Worm (Caenorhabditis elegans) whole organism, L3 larva: ENCODE data around the gene lit-1.

ENCODE experiments used
- ZK546.5 ChIP-seq: sonication (generic microtip); optimal IDR thresholded peaks from 2 replicates; lab custom pipeline; 2017; ENCODE audit warnings: missing biosample characterization, missing genetic modification characterization
- aly-2 ChIP-seq: fragments of 150-350 bp; optimal IDR thresholded peaks from 2 replicates; lab custom pipeline; 2014; ENCODE audit warnings: missing biosample characterization, missing genetic modification characterization
- ama-1 ChIP-seq: fragments of 150-350 bp; optimal IDR thresholded peaks from 2 replicates; lab custom pipeline; 2018
- ceh-16 ChIP-seq: sonication (generic microtip); optimal IDR thresholded peaks from 2 replicates; lab custom pipeline; 2017; ENCODE audit warnings: missing biosample characterization, missing genetic modification characterization
- ceh-82 ChIP-seq: fragments of 150-350 bp; optimal IDR thresholded peaks from 2 replicates; lab custom pipeline; 2014; ENCODE audit warnings: missing biosample characterization, missing genetic modification characterization
- ceh-9 ChIP-seq: sonication (generic microtip); optimal IDR thresholded peaks from 2 replicates; lab custom pipeline; 2018; ENCODE audit warnings: missing biosample characterization, missing genetic modification characterization
- daf-12 ChIP-seq: fragments of 150-350 bp; optimal IDR thresholded peaks from 2 replicates; lab custom pipeline; 2014; ENCODE audit warnings: missing biosample characterization, missing genetic modification reagents, missing genetic modification characterization
- egl-27 ChIP-seq: sonication (generic microtip); optimal IDR thresholded peaks from 4 replicates; lab custom pipeline; 2017; ENCODE audit warnings: missing biosample characterization, missing genetic modification reagents, missing genetic modification characterization
- egl-5 ChIP-seq: fragments of 150-350 bp; optimal IDR thresholded peaks from 2 replicates; lab custom pipeline; 2017; ENCODE audit warnings: missing biosample characterization, missing genetic modification reagents, missing genetic modification characterization, inconsistent platforms
- elt-1 ChIP-seq: fragments of 150-350 bp; optimal IDR thresholded peaks from 2 replicates; lab custom pipeline; 2014; ENCODE audit warnings: missing biosample characterization, missing genetic modification characterization
- elt-3 ChIP-seq, 3 experiments: fragments of 150-350 bp in 1 of 3; sonication (generic microtip) in 2 of 3; optimal IDR thresholded peaks; 2 replicates in 2 of 3; 4 replicates in 1 of 3; lab custom pipeline; 2014 to 2017; ENCODE audit warnings: missing biosample characterization in 3 of 3, missing genetic modification characterization in 3 of 3
- fos-1 ChIP-seq: fragments of 150-350 bp; optimal IDR thresholded peaks from 2 replicates; lab custom pipeline; 2014; ENCODE audit warnings: missing biosample characterization, missing genetic modification characterization
- jun-1 ChIP-seq: fragments of 150-350 bp; optimal IDR thresholded peaks from 2 replicates; lab custom pipeline; 2014; ENCODE audit warnings: missing biosample characterization, missing genetic modification reagents, missing genetic modification characterization
- lin-39 ChIP-seq: fragments of 150-350 bp; optimal IDR thresholded peaks from 2 replicates; lab custom pipeline; 2018; ENCODE audit warnings: missing biosample characterization, missing genetic modification reagents, missing genetic modification characterization
- lsy-12 ChIP-seq: sonication (generic microtip); optimal IDR thresholded peaks from 2 replicates; lab custom pipeline; 2016; ENCODE audit warnings: mild to moderate bottlenecking, missing genetic modification characterization, missing compliant biosample characterization
- mdl-1 ChIP-seq: fragments of 150-350 bp; optimal IDR thresholded peaks from 2 replicates; lab custom pipeline; 2014; ENCODE audit warnings: missing biosample characterization, missing genetic modification characterization
- mml-1 ChIP-seq: fragments of 150-350 bp; sonication (generic microtip); optimal IDR thresholded peaks from 3 replicates; lab custom pipeline; 2014; ENCODE audit warnings: missing biosample characterization, missing genetic modification characterization
- nfya-1 ChIP-seq: sonication (generic microtip); optimal IDR thresholded peaks from 2 replicates; lab custom pipeline; 2017; ENCODE audit warnings: missing genetic modification characterization, mild to moderate bottlenecking, missing compliant biosample characterization, antibody characterized with exemption, moderate library complexity; ENCODE audit not compliant: insufficient read depth
- nhr-11 ChIP-seq: fragments of 150-350 bp; optimal IDR thresholded peaks from 2 replicates; lab custom pipeline; 2014; ENCODE audit warnings: missing biosample characterization, missing genetic modification characterization
- nhr-12 ChIP-seq: fragments of 150-350 bp; optimal IDR thresholded peaks from 2 replicates; lab custom pipeline; 2014; ENCODE audit warnings: missing biosample characterization, missing genetic modification characterization
- nhr-23 ChIP-seq: fragments of 150-350 bp; optimal IDR thresholded peaks from 2 replicates; lab custom pipeline; 2014; ENCODE audit warnings: missing biosample characterization, missing genetic modification reagents, missing genetic modification characterization
- nhr-237 ChIP-seq: fragments of 150-350 bp; optimal IDR thresholded peaks from 2 replicates; lab custom pipeline; 2014; ENCODE audit warnings: missing biosample characterization, missing genetic modification characterization
- nhr-43 ChIP-seq: sonication (generic microtip); optimal IDR thresholded peaks from 2 replicates; lab custom pipeline; 2016; ENCODE audit warnings: mild to moderate bottlenecking, missing genetic modification characterization, missing compliant biosample characterization; ENCODE audit not compliant: poor library complexity, severe bottlenecking
- nhr-67 ChIP-seq: fragments of 150-350 bp; optimal IDR thresholded peaks from 2 replicates; lab custom pipeline; 2014; ENCODE audit warnings: missing biosample characterization, missing genetic modification characterization
- nhr-76 ChIP-seq: fragments of 150-350 bp; sonication (generic microtip); optimal IDR thresholded peaks from 5 replicates; lab custom pipeline; 2014; ENCODE audit warnings: missing biosample characterization, missing genetic modification characterization
- nhr-77 ChIP-seq: fragments of 150-350 bp; optimal IDR thresholded peaks from 2 replicates; lab custom pipeline; 2014; ENCODE audit warnings: missing biosample characterization, missing genetic modification characterization
- pha-4 ChIP-seq: fragments of 150-350 bp; optimal IDR thresholded peaks from 2 replicates; lab custom pipeline; 2014; ENCODE audit warnings: missing biosample characterization, missing genetic modification reagents, missing genetic modification characterization
- pqm-1 ChIP-seq: fragments of 150-350 bp; optimal IDR thresholded peaks from 2 replicates; lab custom pipeline; 2017; ENCODE audit warnings: missing biosample characterization, missing genetic modification characterization, inconsistent platforms
- tbx-2 ChIP-seq: sonication (generic microtip); optimal IDR thresholded peaks from 2 replicates; lab custom pipeline; 2016; ENCODE audit warnings: mild to moderate bottlenecking, missing genetic modification characterization, missing compliant biosample characterization
- unc-62 ChIP-seq: fragments of 150-350 bp; sonication (generic microtip); optimal IDR thresholded peaks from 4 replicates; lab custom pipeline; 2014; ENCODE audit warnings: missing biosample characterization, missing genetic modification reagents, missing genetic modification characterization
- zag-1 ChIP-seq: fragments of 150-350 bp; optimal IDR thresholded peaks from 2 replicates; lab custom pipeline; 2014; ENCODE audit warnings: missing biosample characterization, missing genetic modification characterization
- ztf-11 ChIP-seq: fragments of 150-350 bp; optimal IDR thresholded peaks from 2 replicates; lab custom pipeline; 2014; ENCODE audit warnings: missing biosample characterization, missing genetic modification characterization
- ztf-4 ChIP-seq: fragments of 150-350 bp; optimal IDR thresholded peaks from 2 replicates; lab custom pipeline; 2014; ENCODE audit warnings: missing biosample characterization, missing genetic modification characterization

Gene lit-1

ce11 chrIII:13721944-13722343 is 20.2 kb downstream of the lit-1 start:
- peak; percentile 0 for TF ChIP-seq pha-4
- no peak for TF ChIP-seq nhr-77 (tag; lab: Kevin White, UChicago)
- TF ChIP-seq, all 47 proteins: peak for 1

ce11 chrIII:13722387-13723122 is 20.8 kb downstream of the lit-1 start:
- no peak for TF ChIP-seq nhr-76 (tag; lab: Kevin White, UChicago)
- TF ChIP-seq ama-1 (lab: Kevin White, UChicago): peak; percentile 46
- TF ChIP-seq, all 47 proteins: peak for 1

ce11 chrIII:13724018-13724892 is 22.5 kb downstream of the lit-1 start:
- TF ChIP-seq daf-12 (tag; lab: Kevin White, UChicago) (no peak), lsy-12 (tag; lab: Kevin White, UChicago) (peak; percentile 26), nhr-43 (tag; lab: Kevin White, UChicago) (peak; percentile 32), ceh-82 (tag; lab: Kevin White, UChicago) (no peak), nhr-23 (peak; percentile 64), ama-1 (lab: Kevin White, UChicago) (peak; percentile 22)

- TF ChIP-seq nhr-11 (tag; lab: Kevin White, UChicago): no peak
- TF ChIP-seq nhr-77 (tag; lab: Kevin White, UChicago): no peak
- no peak for TF ChIP-seq fos-1 (tag; lab: Kevin White, UChicago)
- no peak for TF ChIP-seq ZK546.5
- TF ChIP-seq ceh-82 (tag; lab: Kevin White, UChicago): no peak
- TF ChIP-seq unc-62 (GFP tag; lab: Kevin White, UChicago): no peak
- no peak for TF ChIP-seq ama-1 (lab: Kevin White, UChicago)
- TF ChIP-seq nhr-12 (tag; lab: Kevin White, UChicago): no peak
- TF ChIP-seq daf-12 (tag; lab: Kevin White, UChicago): no peak
- no peak for TF ChIP-seq mml-1 (tag; lab: Kevin White, UChicago)
- no peak for TF ChIP-seq ceh-9 (tag; lab: Kevin White, UChicago)
- TF ChIP-seq, all 47 proteins: peak for 0
Measured at ce11 chrIII:13729760-13730159, 28.0 kb downstream of the lit-1 start.

ce11 chrIII:13731589-13731988 is 29.8 kb downstream of the lit-1 start, which contains the start of gene W06F12.2:
W06F12.2 (minus strand) TSS chrIII:13731689.
- TF ChIP-seq jun-1 (tag; lab: Kevin White, UChicago) (no peak), tbx-2 (no peak), nhr-67 (no peak), egl-27 (tag; lab: Kevin White, UChicago) (no peak), pqm-1 (tag; lab: Kevin White, UChicago) (no peak), elt-3 (tag; optimal IDR thresholded peaks at IDR 0.05; lab: Kevin White, UChicago) (no peak), ZK546.5 (no peak), nhr-237 (tag; lab: Kevin White, UChicago) (no peak), ceh-16 (no peak), nhr-77 (tag; lab: Kevin White, UChicago) (no peak), mdl-1 (tag; lab: Kevin White, UChicago) (no peak), ztf-4 (tag; lab: Kevin White, UChicago) (no peak), nhr-12 (tag; lab: Kevin White, UChicago) (no peak), nhr-76 (tag; lab: Kevin White, UChicago) (no peak)

ce11 chrIII:13732665-13733064 is 30.9 kb downstream of the lit-1 start:
- TF ChIP-seq elt-1 (no peak), daf-12 (tag; lab: Kevin White, UChicago) (no peak), egl-5 (tag; lab: Kevin White, UChicago) (no peak), ztf-11 (no peak), pqm-1 (tag; lab: Kevin White, UChicago) (peak; percentile 51), nfya-1 (tag; lab: Kevin White, UChicago) (no peak), nhr-77 (tag; lab: Kevin White, UChicago) (no peak), nhr-43 (tag; lab: Kevin White, UChicago) (no peak), pha-4 (peak; percentile 75), zag-1 (no peak), aly-2 (tag; lab: Kevin White, UChicago) (no peak), ceh-9 (tag; lab: Kevin White, UChicago) (no peak), lin-39 (tag; lab: Kevin White, UChicago) (no peak)
